Fruit fly (Drosophila melanogaster) whole organism, embryonic: ENCODE data around the gene CG7304.

ENCODE experiments used
- Bteb2 ChIP-seq: fragments of 200-800 bp; sonication (Bioruptor generic); optimal IDR thresholded peaks from 2 replicates; lab custom pipeline; 2016; ENCODE audit warnings: missing biosample characterization, missing genetic modification characterization
- CG14050 ChIP-seq: fragments of 200-800 bp; sonication (Bioruptor generic); IDR thresholded peaks from 3 replicates; pipeline ENCODE4 v1.3.6; 2022; ENCODE audit warnings: missing biosample characterization, missing genetic modification characterization
- CG1647 ChIP-seq: fragments of 200-800 bp; sonication (Bioruptor generic); optimal IDR thresholded peaks from 3 replicates; lab custom pipeline; 2016; ENCODE audit warnings: missing biosample characterization, missing genetic modification characterization
- CG16779 ChIP-seq: fragments of 200-800 bp; sonication (Bioruptor generic); IDR thresholded peaks from 2 replicates; pipeline ENCODE4 v1.3.6; 2022; ENCODE audit warnings: missing biosample characterization, missing genetic modification characterization
- CG1792 ChIP-seq: fragments of 200-800 bp; sonication (Bioruptor generic); optimal IDR thresholded peaks from 2 replicates; lab custom pipeline; 2016; ENCODE audit warnings: missing biosample characterization, missing genetic modification characterization
- CG1832 ChIP-seq: fragments of 200-800 bp; sonication (Bioruptor generic); optimal IDR thresholded peaks from 2 replicates; lab custom pipeline; 2017; ENCODE audit warnings: missing biosample characterization, mild to moderate bottlenecking, missing genetic modification characterization, inconsistent platforms
- CG2120 ChIP-seq: fragments of 200-800 bp; sonication (Bioruptor generic); optimal IDR thresholded peaks from 3 replicates; lab custom pipeline; 2016; ENCODE audit warnings: missing biosample characterization, missing genetic modification characterization
- CG34422 ChIP-seq: fragments of 200-800 bp; sonication (Bioruptor generic); IDR thresholded peaks from 3 replicates; pipeline ENCODE4 v1.3.6; 2022; ENCODE audit warnings: missing biosample characterization, missing genetic modification characterization
- CG6791 ChIP-seq: fragments of 200-800 bp; sonication (Bioruptor generic); IDR thresholded peaks from 3 replicates; pipeline ENCODE4 v1.3.6; 2022; ENCODE audit warnings: missing biosample characterization, missing genetic modification characterization; ENCODE audit not compliant: partially characterized antibody
- CG7963 ChIP-seq: fragments of 200-800 bp; sonication (Bioruptor generic); IDR thresholded peaks from 3 replicates; pipeline ENCODE4 v1.3.6; 2022; ENCODE audit warnings: missing biosample characterization, missing genetic modification characterization; ENCODE audit not compliant: partially characterized antibody
- CG8944 ChIP-seq: fragments of 200-800 bp; sonication (Bioruptor generic); optimal IDR thresholded peaks from 3 replicates; lab custom pipeline; 2016; ENCODE audit warnings: missing biosample characterization, missing genetic modification characterization
- CG9727 ChIP-seq: fragments of 200-800 bp; sonication (Bioruptor generic); optimal IDR thresholded peaks from 3 replicates; lab custom pipeline; 2017; ENCODE audit warnings: missing biosample characterization, mild to moderate bottlenecking, missing genetic modification characterization
- CG9797 ChIP-seq: fragments of 200-800 bp; sonication (Bioruptor generic); optimal IDR thresholded peaks from 3 replicates; lab custom pipeline; 2018; ENCODE audit warnings: missing biosample characterization, mild to moderate bottlenecking, missing genetic modification characterization
- Dll ChIP-seq: fragments of 200-800 bp; sonication (Bioruptor generic); IDR thresholded peaks from 4 replicates; pipeline ENCODE4 v1.3.6; 2022; ENCODE audit warnings: missing biosample characterization, missing genetic modification characterization; ENCODE audit not compliant: partially characterized antibody
- Ets65A ChIP-seq: fragments of 200-800 bp; sonication (Bioruptor generic); peaks from one replicate; lab custom pipeline; 2016; ENCODE audit warnings: missing biosample characterization, missing genetic modification characterization
- HLH4C ChIP-seq: fragments of 200-800 bp; sonication (Bioruptor generic); IDR thresholded peaks from 3 replicates; pipeline ENCODE4 v1.3.6; 2022; ENCODE audit warnings: missing biosample characterization, missing genetic modification characterization; ENCODE audit not compliant: partially characterized antibody
- Hr78 ChIP-seq, 2 experiments: fragments of 200-800 bp in 1 of 2; fragments of >200 bp in 1 of 2; sonication (Bioruptor generic) in 1 of 2; optimal IDR thresholded peaks; 2 replicates each; lab custom pipeline; 2017 to 2019; ENCODE audit warnings: missing biosample characterization in 2 of 2, missing genetic modification characterization in 2 of 2, mild to moderate bottlenecking in 1 of 2, moderate library complexity in 1 of 2
- NC2β ChIP-seq: fragments of 200-800 bp; sonication (Bioruptor generic); optimal IDR thresholded peaks from 2 replicates; lab custom pipeline; 2016; ENCODE audit warnings: missing biosample characterization, missing genetic modification characterization
- Oli ChIP-seq: fragments of 200-800 bp; sonication (Bioruptor generic); optimal IDR thresholded peaks from 2 replicates; lab custom pipeline; 2018; ENCODE audit warnings: missing biosample characterization, mild to moderate bottlenecking, missing genetic modification characterization, moderate library complexity
- Opbp ChIP-seq: fragments of 200-800 bp; sonication (Bioruptor generic); IDR thresholded peaks from 3 replicates; pipeline ENCODE4 v1.3.6; 2022; ENCODE audit warnings: missing biosample characterization, missing genetic modification characterization; ENCODE audit not compliant: partially characterized antibody
- Pdp1 ChIP-seq, 2 experiments: fragments of 200-800 bp; sonication (Bioruptor generic); optimal IDR thresholded peaks; 3 replicates each; lab custom pipeline; 2016; ENCODE audit warnings: missing biosample characterization in 2 of 2, missing genetic modification characterization in 2 of 2, mild to moderate bottlenecking in 1 of 2, moderate library complexity in 1 of 2
- Trl ChIP-seq, 3 experiments: fragments of >200 bp in 2 of 3; fragments of 200-800 bp in 1 of 3; sonication (Bioruptor generic) in 1 of 3; optimal IDR thresholded peaks; 2 replicates in 1 of 3; 3 replicates in 2 of 3; lab custom pipeline; 2016 to 2017; ENCODE audit warnings: missing biosample characterization in 1 of 3, missing genetic modification characterization in 1 of 3
- ato ChIP-seq: fragments of 200-800 bp; sonication (Bioruptor generic); IDR thresholded peaks from 2 replicates; pipeline ENCODE4 v1.3.6; 2022; ENCODE audit warnings: missing biosample characterization, missing genetic modification characterization; ENCODE audit not compliant: partially characterized antibody
- bbx ChIP-seq: fragments of 200-800 bp; sonication (Bioruptor generic); IDR thresholded peaks from 2 replicates; pipeline ENCODE4 v1.3.6; 2022; ENCODE audit warnings: missing biosample characterization, missing genetic modification characterization; ENCODE audit not compliant: partially characterized antibody
- chinmo ChIP-seq: fragments of 200-800 bp; sonication (Bioruptor generic); IDR thresholded peaks from 4 replicates; pipeline ENCODE4 v1.3.6; 2022; ENCODE audit warnings: missing biosample characterization, missing genetic modification characterization; ENCODE audit not compliant: partially characterized antibody
- crol ChIP-seq: fragments of 200-800 bp; sonication (Bioruptor generic); IDR thresholded peaks from 2 replicates; pipeline ENCODE4 v1.3.6; 2022; ENCODE audit warnings: missing biosample characterization, missing genetic modification characterization
- fru ChIP-seq: fragments of >200 bp; optimal IDR thresholded peaks from 2 replicates; lab custom pipeline; 2017
- ftz-f1 ChIP-seq: fragments of 200-800 bp; sonication (Bioruptor generic); optimal IDR thresholded peaks from 2 replicates; lab custom pipeline; 2016; ENCODE audit warnings: missing biosample characterization, missing genetic modification characterization
- jigr1 ChIP-seq: fragments of 200-800 bp; sonication (Bioruptor generic); IDR thresholded peaks from 3 replicates; pipeline ENCODE4 v1.3.6; 2022; ENCODE audit warnings: missing biosample characterization, missing genetic modification characterization
- knrl ChIP-seq: fragments of 200-800 bp; sonication (Bioruptor generic); IDR thresholded peaks from 3 replicates; pipeline ENCODE4 v1.3.6; 2022; ENCODE audit warnings: missing biosample characterization, missing genetic modification characterization; ENCODE audit not compliant: partially characterized antibody
- mld ChIP-seq: fragments of 200-800 bp; sonication (Bioruptor generic); IDR thresholded peaks from 3 replicates; pipeline ENCODE4 v1.3.6; 2022; ENCODE audit warnings: missing biosample characterization, missing genetic modification characterization; ENCODE audit not compliant: partially characterized antibody
- nerfin-2 ChIP-seq: fragments of 200-800 bp; sonication (Bioruptor generic); IDR thresholded peaks from 2 replicates; pipeline ENCODE4 v1.3.6; 2022; ENCODE audit warnings: missing biosample characterization, missing genetic modification characterization; ENCODE audit not compliant: partially characterized antibody
- nmo ChIP-seq: fragments of 200-800 bp; sonication (Bioruptor generic); optimal IDR thresholded peaks from 2 replicates; lab custom pipeline; 2018; ENCODE audit warnings: missing biosample characterization, mild to moderate bottlenecking, missing genetic modification characterization, moderate library complexity
- oc ChIP-seq: fragments of 200-800 bp; sonication (Bioruptor generic); optimal IDR thresholded peaks from 2 replicates; lab custom pipeline; 2018; ENCODE audit warnings: missing biosample characterization, mild to moderate bottlenecking, missing genetic modification characterization, moderate library complexity
- org-1 ChIP-seq: fragments of 200-800 bp; sonication (Bioruptor generic); optimal IDR thresholded peaks from 2 replicates; lab custom pipeline; 2017; ENCODE audit warnings: missing biosample characterization, missing genetic modification characterization
- pita ChIP-seq: fragments of 200-800 bp; sonication (Bioruptor generic); optimal IDR thresholded peaks from 2 replicates; lab custom pipeline; 2017; ENCODE audit warnings: missing biosample characterization, mild to moderate bottlenecking, missing genetic modification characterization
- sd ChIP-seq: fragments of 200-800 bp; sonication (Bioruptor generic); optimal IDR thresholded peaks from 3 replicates; lab custom pipeline; 2018; ENCODE audit warnings: missing biosample characterization, mild to moderate bottlenecking, missing genetic modification characterization, moderate library complexity
- sens ChIP-seq: fragments of 200-800 bp; sonication (Bioruptor generic); peaks from one replicate; lab custom pipeline; 2016; ENCODE audit warnings: missing biosample characterization, missing genetic modification characterization
- so ChIP-seq: fragments of 200-800 bp; sonication (Bioruptor generic); IDR thresholded peaks from 3 replicates; pipeline ENCODE4 v1.3.6; 2022; ENCODE audit warnings: missing biosample characterization, missing genetic modification characterization
- stc ChIP-seq: fragments of 200-800 bp; sonication (Bioruptor generic); IDR thresholded peaks from 2 replicates; pipeline ENCODE4 v1.3.6; 2022; ENCODE audit warnings: missing biosample characterization, missing genetic modification characterization
- tap ChIP-seq: fragments of 200-800 bp; optimal IDR thresholded peaks from 3 replicates; lab custom pipeline; 2019; ENCODE audit warnings: missing biosample characterization, mild to moderate bottlenecking, missing genetic modification characterization, moderate library complexity
- tna ChIP-seq: fragments of 200-800 bp; sonication (Bioruptor generic); IDR thresholded peaks from 2 replicates; pipeline ENCODE4 v1.3.6; 2022; ENCODE audit warnings: missing biosample characterization, missing genetic modification characterization; ENCODE audit not compliant: partially characterized antibody
- trem ChIP-seq: fragments of 200-800 bp; optimal IDR thresholded peaks from 3 replicates; lab custom pipeline; 2019; ENCODE audit warnings: missing biosample characterization, mild to moderate bottlenecking, missing genetic modification characterization, moderate library complexity
- vnd ChIP-seq: fragments of 200-800 bp; sonication (Bioruptor generic); IDR thresholded peaks from 3 replicates; pipeline ENCODE4 v1.3.6; 2022; ENCODE audit warnings: missing biosample characterization, missing genetic modification characterization; ENCODE audit not compliant: partially characterized antibody

CG7304 gene

DNA sequence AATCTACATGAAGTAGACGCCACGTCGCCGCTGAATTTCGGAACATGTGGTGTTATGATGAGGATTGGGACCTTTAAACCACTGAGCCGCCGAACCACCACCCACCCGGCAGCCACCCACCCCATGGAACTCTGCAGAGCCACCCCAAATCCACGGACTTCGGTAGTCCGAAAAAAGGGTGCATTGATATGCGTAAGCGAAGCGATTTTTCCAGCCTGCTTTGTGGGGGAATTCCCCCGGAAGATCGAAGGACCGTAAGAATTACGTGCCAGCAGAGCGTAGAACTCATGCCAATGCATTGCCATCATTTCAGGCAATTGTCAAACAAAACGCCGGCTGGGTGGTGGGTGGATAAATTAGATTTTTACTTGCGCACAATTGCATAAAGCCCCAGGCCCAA, 1.2 kb upstream of the CG7304 start (continued):
- TF ChIP-seq sd (tag; lab: Kevin White, UChicago), result peak; percentile 86
- peak; percentile 40 for TF ChIP-seq Ets65A (GFP tag; lab: Kevin White, UChicago)
- peak; percentile 45; the same call in 1 of the 2 replicates for TF ChIP-seq ato (GFP tag; lab: Robert Waterston, UW)
- TF ChIP-seq CG7963 (GFP tag; lab: Robert Waterston, UW), result peak; percentile 69; the same call in 2 of the 3 replicates
- peak; percentile 86; the same call in 2 of the 3 replicates for TF ChIP-seq Opbp
- TF ChIP-seq nerfin-2 (GFP tag; lab: Robert Waterston, UW), result peak; percentile 46; the same call in 1 of the 2 replicates
- no peak for TF ChIP-seq CG1647 (GFP tag; lab: Kevin White, UChicago)
- 0 out of 3 replicates have a peak, but pooled peaks have one; percentile 45 for TF ChIP-seq HLH4C (GFP tag; lab: Robert Waterston, UW)
- 0 out of 2 replicates have a peak, but pooled peaks have one; percentile 14 for TF ChIP-seq tna (GFP tag; lab: Robert Waterston, UW)
- TF ChIP-seq mld (GFP tag; lab: Robert Waterston, UW), result peak; percentile 79; the same call in 2 of the 3 replicates
- no peak for TF ChIP-seq Bteb2 (GFP tag; lab: Kevin White, UChicago)
- TF ChIP-seq Oli (tag; lab: Kevin White, UChicago), result no peak
- TF ChIP-seq chinmo (GFP tag; lab: Robert Waterston, UW), result 0 out of 4 replicates have a peak, but pooled peaks have one; percentile 17
- TF ChIP-seq tap (tag; lab: Kevin White, UChicago), result peak; percentile 11
- TF ChIP-seq bbx (GFP tag; lab: Robert Waterston, UW), result peak; percentile 92
- 0 out of 4 replicates have a peak, but pooled peaks have one; percentile 33 for TF ChIP-seq Dll (GFP tag; lab: Robert Waterston, UW)
- TF ChIP-seq vnd, result 0 out of 3 replicates have a peak, but pooled peaks have one; percentile 27
- TF ChIP-seq trem (tag; lab: Kevin White, UChicago), result no peak
- peak; percentile 88 for TF ChIP-seq CG6791
- TF ChIP-seq fru (lab: Kevin White, UChicago), result no peak
- no peak for TF ChIP-seq pita
- TF ChIP-seq CG1832 (GFP tag; lab: Kevin White, UChicago), result no peak
- TF ChIP-seq nmo (GFP tag; lab: Kevin White, UChicago), result peak; percentile 36
- no peak for TF ChIP-seq crol (GFP tag; lab: Robert Waterston, UW)

DNA sequence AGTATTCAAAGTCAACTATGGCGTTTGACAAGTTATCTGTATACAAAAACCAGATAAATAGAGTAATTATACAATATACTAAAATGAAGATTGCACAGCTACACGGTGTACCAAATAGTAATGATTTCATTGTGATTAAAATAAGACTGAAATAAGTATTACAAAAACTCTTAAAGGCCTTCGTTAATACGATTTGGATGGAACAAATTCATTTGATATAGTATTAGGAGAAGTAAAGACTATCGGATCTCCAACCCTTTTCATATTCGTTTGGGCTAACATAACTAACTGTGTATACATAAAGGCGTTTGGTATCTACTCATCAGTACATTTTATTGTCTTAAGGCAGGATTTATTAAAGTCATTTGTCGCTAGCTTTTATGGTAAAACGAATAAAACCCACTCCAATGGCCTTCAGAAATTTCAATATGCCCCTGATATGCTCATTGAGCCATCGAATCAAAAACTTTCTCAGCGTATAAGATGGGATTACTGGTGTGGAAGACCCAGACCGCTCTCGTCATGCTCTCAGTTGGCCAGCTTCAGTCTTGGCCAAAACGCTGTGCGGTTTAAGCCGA, 3.9 kb downstream of the CG7304 start, which contains the start of the genes CG7579 and Pgant8:
TSS of gene CG7579 (minus strand) at position 101 of the 578 bp plus-strand sequence.
TSS of gene Pgant8 (plus strand) at position 528 of the 578 bp plus-strand sequence.
- TF ChIP-seq oc (peak; percentile 67), CG2120 (GFP tag; lab: Kevin White, UChicago) (no peak)
- TF ChIP-seq, all 482 proteins: peak for 1

DNA sequence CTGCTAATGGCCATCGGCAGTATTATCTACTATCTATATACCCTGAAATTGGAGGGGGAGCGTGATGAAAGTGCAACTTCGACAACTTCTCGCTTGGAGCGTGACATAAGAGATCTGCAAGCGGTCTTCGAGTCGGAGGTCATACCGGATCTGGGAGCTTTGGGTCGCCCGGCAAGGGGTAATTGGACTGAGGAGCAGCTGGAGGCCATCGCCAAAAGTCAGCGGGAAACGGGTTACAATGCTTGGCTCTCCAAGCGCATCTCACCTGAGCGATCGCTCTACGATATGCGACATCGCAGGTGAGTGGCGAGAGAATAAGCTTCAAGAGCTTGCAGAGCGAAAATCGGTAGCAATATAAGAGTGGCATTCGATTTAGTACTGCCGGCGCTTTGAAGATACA, 4.5 kb downstream of the CG7304 start:
- TF ChIP-seq jigr1 (GFP tag; lab: Robert Waterston, UW) (no peak), CG14050 (GFP tag; lab: Robert Waterston, UW) (no peak), Pdp1 (GFP tag; optimal IDR thresholded peaks at IDR 0.05; lab: Kevin White, UChicago) (peak in 1 of 2 experiments; percentile 38), sens (peak; percentile 5), knrl (0 out of 3 replicates have a peak, but pooled peaks have one; percentile 29), so (0 out of 3 replicates have a peak, but pooled peaks have one; percentile 25), CG34422 (0 out of 3 replicates have a peak, but pooled peaks have one; percentile 24), Trl (optimal IDR thresholded peaks at IDR 0.05; lab: Kevin White, UChicago) (peak; percentile 40 to 51), Trl (GFP tag; optimal IDR thresholded peaks at IDR 0.05; lab: Kevin White, UChicago) (no peak), CG9727 (GFP tag; lab: Kevin White, UChicago) (no peak), CG9797 (GFP tag; lab: Kevin White, UChicago) (no peak), org-1 (GFP tag; lab: Kevin White, UChicago) (no peak), chinmo (GFP tag; lab: Robert Waterston, UW) (peak; percentile 74; the same call in 1 of the 4 replicates), CG1792 (no peak), CG16779 (GFP tag; lab: Robert Waterston, UW) (no peak), ftz-f1 (GFP tag; lab: Kevin White, UChicago) (peak; percentile 9), CG7963 (GFP tag; lab: Robert Waterston, UW) (no peak), NC2β (no peak), CG8944 (GFP tag; lab: Kevin White, UChicago) (no peak), Hr78 (GFP tag; optimal IDR thresholded peaks at IDR 0.05; lab: Kevin White, UChicago) (peak in 1 of 2 experiments; percentile 56), stc (0 out of 2 replicates have a peak, but pooled peaks have one; percentile 14)
